Fruit fly (Drosophila melanogaster) whole organism, embryonic: ENCODE results near the gene Vti1b.
A peak's percentile ranks its signal among the peaks of the same experiment; 100 is the strongest.

Experiments
- Atf3 ChIP-seq: fragments of 200-800 bp; sonication (Bioruptor generic); optimal IDR thresholded peaks from 3 replicates; lab custom pipeline; 2016; ENCODE audit warnings: missing biosample characterization, missing genetic modification characterization
- Atf6 ChIP-seq: fragments of 200-800 bp; sonication (Bioruptor generic); IDR thresholded peaks from 2 replicates; pipeline ENCODE4 v1.3.6; 2022; ENCODE audit warnings: missing biosample characterization, missing genetic modification characterization
- CG10147 ChIP-seq: fragments of 200-800 bp; sonication (Bioruptor generic); optimal IDR thresholded peaks from 2 replicates; lab custom pipeline; 2019; ENCODE audit warnings: missing biosample characterization, mild to moderate bottlenecking, missing genetic modification characterization, moderate library complexity
- CG10654 ChIP-seq: fragments of 200-800 bp; sonication (Bioruptor generic); optimal IDR thresholded peaks from 2 replicates; lab custom pipeline; 2016; ENCODE audit warnings: missing biosample characterization, missing genetic modification characterization
- CG11247 ChIP-seq: fragments of 200-800 bp; sonication (Bioruptor generic); IDR thresholded peaks from 2 replicates; pipeline ENCODE4 v1.3.6; 2022; ENCODE audit warnings: missing biosample characterization, missing genetic modification characterization
- CG11695 ChIP-seq: fragments of 200-800 bp; sonication (Bioruptor generic); IDR thresholded peaks from 3 replicates; pipeline ENCODE4 v1.3.6; 2022; ENCODE audit warnings: missing biosample characterization, missing genetic modification characterization
- CG1233 ChIP-seq: fragments of 200-800 bp; sonication (Bioruptor generic); optimal IDR thresholded peaks from 4 replicates; lab custom pipeline; 2018; ENCODE audit warnings: missing biosample characterization, mild to moderate bottlenecking, missing genetic modification characterization
- CG12659 ChIP-seq: fragments of 200-800 bp; sonication (Bioruptor generic); optimal IDR thresholded peaks from 3 replicates; lab custom pipeline; 2017; ENCODE audit warnings: mild to moderate bottlenecking, missing biosample characterization, missing genetic modification reagents, missing genetic modification characterization
- CG12769 ChIP-seq: fragments of 200-800 bp; sonication (Bioruptor generic); optimal IDR thresholded peaks from 2 replicates; lab custom pipeline; 2019; ENCODE audit warnings: missing biosample characterization, mild to moderate bottlenecking, missing genetic modification characterization, moderate library complexity
- CG14965 ChIP-seq: fragments of 200-800 bp; sonication (Bioruptor generic); optimal IDR thresholded peaks from 2 replicates; lab custom pipeline; 2016; ENCODE audit warnings: missing biosample characterization, missing genetic modification characterization, borderline replicate concordance
- CG16863 ChIP-seq: fragments of 200-800 bp; sonication (Bioruptor generic); optimal IDR thresholded peaks from 3 replicates; lab custom pipeline; 2016; ENCODE audit warnings: missing biosample characterization, missing genetic modification characterization
- CG17361 ChIP-seq: fragments of 200-800 bp; sonication (Bioruptor generic); IDR thresholded peaks from 3 replicates; pipeline ENCODE4 v1.3.6; 2022; ENCODE audit warnings: missing biosample characterization, missing genetic modification characterization
- CG2120 ChIP-seq: fragments of 200-800 bp; sonication (Bioruptor generic); optimal IDR thresholded peaks from 3 replicates; lab custom pipeline; 2016; ENCODE audit warnings: missing biosample characterization, missing genetic modification characterization
- CG2889 ChIP-seq: fragments of 200-800 bp; sonication (Bioruptor generic); IDR thresholded peaks from 3 replicates; pipeline ENCODE4 v1.3.6; 2022; ENCODE audit warnings: missing biosample characterization, missing genetic modification characterization
- CG3065 ChIP-seq: fragments of 200-800 bp; sonication (Bioruptor generic); optimal IDR thresholded peaks from 2 replicates; lab custom pipeline; 2016; ENCODE audit warnings: missing biosample characterization, missing genetic modification characterization
- CG4404 ChIP-seq: fragments of 200-800 bp; sonication (Bioruptor generic); IDR thresholded peaks from 2 replicates; pipeline ENCODE4 v1.3.6; 2022; ENCODE audit warnings: missing biosample characterization, missing genetic modification characterization
- CG6654 ChIP-seq: fragments of 200-800 bp; sonication (Bioruptor generic); optimal IDR thresholded peaks from 2 replicates; lab custom pipeline; 2017; ENCODE audit warnings: missing biosample characterization, mild to moderate bottlenecking, missing genetic modification characterization
- CG6854 ChIP-seq: fragments of 200-800 bp; sonication (Bioruptor generic); optimal IDR thresholded peaks from 3 replicates; lab custom pipeline; 2017; ENCODE audit warnings: missing biosample characterization, mild to moderate bottlenecking, missing genetic modification characterization
- CG7271 ChIP-seq: fragments of 200-800 bp; sonication (Bioruptor generic); optimal IDR thresholded peaks from 2 replicates; lab custom pipeline; 2018; ENCODE audit warnings: missing biosample characterization, mild to moderate bottlenecking, missing genetic modification characterization, moderate library complexity
- CG7745 ChIP-seq: fragments of 200-800 bp; sonication (Bioruptor generic); optimal IDR thresholded peaks from 2 replicates; lab custom pipeline; 2018; ENCODE audit warnings: missing biosample characterization, mild to moderate bottlenecking, missing genetic modification characterization, moderate library complexity
- CG7786 ChIP-seq: fragments of 200-800 bp; sonication (Bioruptor generic); optimal IDR thresholded peaks from 2 replicates; lab custom pipeline; 2016; ENCODE audit warnings: missing biosample characterization, missing genetic modification characterization
- CG9876 ChIP-seq: fragments of 200-800 bp; sonication (Bioruptor generic); optimal IDR thresholded peaks from 2 replicates; lab custom pipeline; 2016; ENCODE audit warnings: missing biosample characterization, missing genetic modification characterization
- Dp ChIP-seq: fragments of 200-800 bp; sonication (Bioruptor generic); optimal IDR thresholded peaks from 2 replicates; lab custom pipeline; 2018; ENCODE audit warnings: missing biosample characterization, mild to moderate bottlenecking, missing genetic modification characterization, moderate library complexity
- E2f2 ChIP-seq: fragments of 200-800 bp; sonication (Bioruptor generic); IDR thresholded peaks from 2 replicates; pipeline ENCODE4 v1.3.6; 2022; ENCODE audit warnings: missing biosample characterization, missing genetic modification characterization
- Fer2 ChIP-seq: fragments of 200-800 bp; sonication (Bioruptor generic); optimal IDR thresholded peaks from 2 replicates; lab custom pipeline; 2018; ENCODE audit warnings: missing biosample characterization, mild to moderate bottlenecking, missing genetic modification characterization, moderate library complexity
- Fer3 ChIP-seq: fragments of 200-800 bp; sonication (Bioruptor generic); optimal IDR thresholded peaks from 2 replicates; lab custom pipeline; 2018; ENCODE audit warnings: missing biosample characterization, mild to moderate bottlenecking, missing genetic modification characterization, moderate library complexity
- GATAe ChIP-seq: fragments of 200-800 bp; sonication (Bioruptor generic); conservative IDR thresholded peaks from 2 replicates; pipeline ENCODE4 v1.3.6; 2022; ENCODE audit warnings: missing biosample characterization, missing genetic modification characterization
- Gug ChIP-seq: fragments of 200-800 bp; sonication (Bioruptor generic); IDR thresholded peaks from 4 replicates; pipeline ENCODE4 v1.3.6; 2022; ENCODE audit warnings: missing biosample characterization, missing genetic modification characterization
- HLH54F ChIP-seq: fragments of 200-800 bp; sonication (Bioruptor generic); optimal IDR thresholded peaks from 3 replicates; lab custom pipeline; 2016; ENCODE audit warnings: missing biosample characterization, missing genetic modification characterization
- HLHmδ ChIP-seq: fragments of 200-800 bp; sonication (Bioruptor generic); optimal IDR thresholded peaks from 2 replicates; lab custom pipeline; 2018; ENCODE audit warnings: missing biosample characterization, mild to moderate bottlenecking, missing genetic modification characterization, moderate library complexity
- Hmr ChIP-seq: fragments of 200-800 bp; sonication (Bioruptor generic); optimal IDR thresholded peaks from 3 replicates; lab custom pipeline; 2017; ENCODE audit warnings: mild to moderate bottlenecking, missing biosample characterization, missing genetic modification reagents, missing genetic modification characterization
- Lpt ChIP-seq: fragments of >200 bp; optimal IDR thresholded peaks from 2 replicates; lab custom pipeline; 2018; ENCODE audit warnings: missing biosample characterization, missing genetic modification characterization
- MESR4 ChIP-seq: fragments of 200-800 bp; sonication (Bioruptor generic); optimal IDR thresholded peaks from 2 replicates; lab custom pipeline; 2018; ENCODE audit warnings: missing biosample characterization, mild to moderate bottlenecking, missing genetic modification characterization, moderate library complexity
- Myb ChIP-seq: fragments of 200-800 bp; sonication (Bioruptor generic); optimal IDR thresholded peaks from 2 replicates; lab custom pipeline; 2016; ENCODE audit warnings: missing biosample characterization, missing genetic modification characterization
- Opbp ChIP-seq: fragments of 200-800 bp; sonication (Bioruptor generic); IDR thresholded peaks from 3 replicates; pipeline ENCODE4 v1.3.6; 2022; ENCODE audit warnings: missing biosample characterization, missing genetic modification characterization; ENCODE audit not compliant: partially characterized antibody
- Pdp1 ChIP-seq, 2 experiments: fragments of 200-800 bp; sonication (Bioruptor generic); optimal IDR thresholded peaks; 3 replicates each; lab custom pipeline; 2016; ENCODE audit warnings: missing biosample characterization in 2 of 2, missing genetic modification characterization in 2 of 2, mild to moderate bottlenecking in 1 of 2, moderate library complexity in 1 of 2
- eve ChIP-seq, 2 experiments: fragments of >200 bp; optimal IDR thresholded peaks; 2 replicates each; lab custom pipeline; 2017; ENCODE audit warnings: missing biosample characterization in 2 of 2, missing genetic modification characterization in 2 of 2
- fd102C ChIP-seq: fragments of 200-800 bp; sonication (Bioruptor generic); optimal IDR thresholded peaks from 2 replicates; lab custom pipeline; 2018; ENCODE audit warnings: missing biosample characterization, mild to moderate bottlenecking, missing genetic modification characterization, moderate library complexity
- gcm2 ChIP-seq: fragments of 200-800 bp; sonication (Bioruptor generic); optimal IDR thresholded peaks from 2 replicates; lab custom pipeline; 2016; ENCODE audit warnings: missing biosample characterization, missing genetic modification characterization
- nerfin-1 ChIP-seq: fragments of 200-800 bp; sonication (Bioruptor generic); optimal IDR thresholded peaks from 3 replicates; lab custom pipeline; 2019; ENCODE audit warnings: missing biosample characterization, mild to moderate bottlenecking, missing genetic modification characterization, moderate library complexity
- org-1 ChIP-seq: fragments of 200-800 bp; sonication (Bioruptor generic); optimal IDR thresholded peaks from 2 replicates; lab custom pipeline; 2017; ENCODE audit warnings: missing biosample characterization, missing genetic modification characterization
- pho ChIP-seq: fragments of 200-800 bp; sonication (Bioruptor generic); optimal IDR thresholded peaks from 2 replicates; lab custom pipeline; 2016; ENCODE audit warnings: missing biosample characterization, missing genetic modification characterization
- pros ChIP-seq: fragments of 200-800 bp; sonication (Bioruptor generic); optimal IDR thresholded peaks from 3 replicates; lab custom pipeline; 2019; ENCODE audit warnings: missing biosample characterization, mild to moderate bottlenecking, missing genetic modification characterization, moderate library complexity
- ranshi ChIP-seq: fragments of 200-800 bp; sonication (Bioruptor generic); IDR thresholded peaks from 2 replicates; pipeline ENCODE4 v1.3.6; 2022; ENCODE audit warnings: missing biosample characterization, missing genetic modification characterization
- sim ChIP-seq: fragments of 200-800 bp; sonication (Bioruptor generic); IDR thresholded peaks from 2 replicates; pipeline ENCODE4 v1.3.6; 2022; ENCODE audit warnings: missing biosample characterization, missing genetic modification characterization
- toy ChIP-seq: fragments of 200-800 bp; sonication (Bioruptor generic); IDR thresholded peaks from 2 replicates; pipeline ENCODE4 v1.3.6; 2022; ENCODE audit warnings: missing biosample characterization, missing genetic modification characterization
- tx ChIP-seq: fragments of 200-800 bp; sonication (Bioruptor generic); optimal IDR thresholded peaks from 2 replicates; lab custom pipeline; 2016; ENCODE audit warnings: missing biosample characterization, missing genetic modification characterization
- vvl ChIP-seq: fragments of 200-800 bp; sonication (Bioruptor generic); IDR thresholded peaks from 2 replicates; pipeline ENCODE4 v1.3.6; 2022; ENCODE audit warnings: missing biosample characterization, missing genetic modification characterization
- wdn ChIP-seq: fragments of 200-800 bp; sonication (Bioruptor generic); IDR thresholded peaks from 2 replicates; pipeline ENCODE4 v1.3.6; 2022; ENCODE audit warnings: missing biosample characterization, missing genetic modification characterization
- yki ChIP-seq: fragments of >200 bp; optimal IDR thresholded peaks from 3 replicates; lab custom pipeline; 2018

The Vti1b gene

dm6 chr3R:18448059-18448979, 51.5 kb downstream of the Vti1b start:
- TF ChIP-seq E2f2 (GFP tag; lab: Robert Waterston, UW), result no peak
- TF ChIP-seq vvl (GFP tag; lab: Robert Waterston, UW), result no peak
- no peak for TF ChIP-seq Gug
- no peak for TF ChIP-seq Fer2
- TF ChIP-seq CG2889 (GFP tag; lab: Robert Waterston, UW), result no peak
- TF ChIP-seq CG1233 (GFP tag; lab: Kevin White, UChicago), result no peak
- peak; percentile 87 for TF ChIP-seq CG2120 (GFP tag; lab: Kevin White, UChicago)
- TF ChIP-seq MESR4 (GFP tag; lab: Kevin White, UChicago), result no peak
- no peak for TF ChIP-seq CG16863 (GFP tag; lab: Kevin White, UChicago)
- TF ChIP-seq CG7745, result no peak
- TF ChIP-seq CG11247 (GFP tag; lab: Robert Waterston, UW), result no peak
- no peak for TF ChIP-seq yki (lab: Kevin White, UChicago)
- TF ChIP-seq Opbp (GFP tag; lab: Robert Waterston, UW), result no peak
- peak; percentile 77 for TF ChIP-seq CG7786 (GFP tag; lab: Kevin White, UChicago)
- peak; percentile 76 for TF ChIP-seq Hmr (GFP tag; lab: Kevin White, UChicago)
- TF ChIP-seq Dp (GFP tag; lab: Kevin White, UChicago), result no peak
- TF ChIP-seq CG12769 (tag; lab: Kevin White, UChicago), result no peak
- no peak for TF ChIP-seq fd102C (GFP tag; lab: Kevin White, UChicago)
- TF ChIP-seq Fer3 (tag; lab: Kevin White, UChicago), result peak; percentile 42
- TF ChIP-seq Pdp1 (GFP tag; optimal IDR thresholded peaks at IDR 0.05; lab: Kevin White, UChicago), result no peak
- TF ChIP-seq Lpt (GFP tag; lab: Kevin White, UChicago), result no peak
- TF ChIP-seq GATAe (GFP tag; lab: Robert Waterston, UW), result no peak
- TF ChIP-seq CG14965 (GFP tag; lab: Kevin White, UChicago), result no peak
- peak; percentile 50 for TF ChIP-seq HLH54F (GFP tag; lab: Kevin White, UChicago)
- no peak for TF ChIP-seq CG11695 (GFP tag; lab: Robert Waterston, UW)
- TF ChIP-seq nerfin-1 (tag; lab: Kevin White, UChicago), result no peak
- TF ChIP-seq pros (GFP tag; lab: Kevin White, UChicago), result no peak
- no peak for TF ChIP-seq CG6854
- no peak for TF ChIP-seq CG7271 (tag; lab: Kevin White, UChicago)
- TF ChIP-seq CG6654 (GFP tag; lab: Kevin White, UChicago), result no peak
- TF ChIP-seq pho (GFP tag; lab: Kevin White, UChicago), result peak; percentile 59
- no peak for TF ChIP-seq wdn (GFP tag; lab: Robert Waterston, UW)
- no peak for TF ChIP-seq eve (GFP tag; optimal IDR thresholded peaks at IDR 0.05; lab: Kevin White, UChicago)
- no peak for TF ChIP-seq Atf3
- TF ChIP-seq CG17361 (GFP tag; lab: Robert Waterston, UW), result no peak
- TF ChIP-seq CG9876 (GFP tag; lab: Kevin White, UChicago), result no peak
- peak; percentile 21 for TF ChIP-seq org-1 (GFP tag; lab: Kevin White, UChicago)
- peak; percentile 44 for TF ChIP-seq CG10147 (GFP tag; lab: Kevin White, UChicago)
- TF ChIP-seq Myb (GFP tag; lab: Kevin White, UChicago), result peak; percentile 40
- TF ChIP-seq HLHmδ (GFP tag; lab: Kevin White, UChicago), result no peak
- TF ChIP-seq ranshi, result no peak
- no peak for TF ChIP-seq CG4404 (GFP tag; lab: Robert Waterston, UW)
- no peak for TF ChIP-seq Atf6 (GFP tag; lab: Robert Waterston, UW)
- TF ChIP-seq CG3065 (GFP tag; lab: Kevin White, UChicago), result no peak
- no peak for TF ChIP-seq gcm2 (GFP tag; lab: Kevin White, UChicago)
- no peak for TF ChIP-seq tx (GFP tag; lab: Kevin White, UChicago)
- peak; percentile 7 for TF ChIP-seq CG12659 (GFP tag; lab: Kevin White, UChicago)
- no peak for TF ChIP-seq sim
- TF ChIP-seq CG10654 (GFP tag; lab: Kevin White, UChicago), result no peak
- no peak for TF ChIP-seq toy
